Worm (Caenorhabditis elegans): ENCODE results near the gene T25B6.4.
A peak's percentile ranks its signal among the peaks of the same experiment; 100 is the strongest.

The T25B6.4 gene

ce11 chrX:9028909-9029520, 13.5 kb downstream of the T25B6.4 start, which contains the start of gene snf-12 (continued):
- TF ChIP-seq nhr-20 (tag; optimal IDR thresholded peaks at IDR 0.05) (peak; percentile 38), nhr-85 (tag) (peak; percentile 81), irx-1 (tag; optimal IDR thresholded peaks at IDR 0.05) (no peak), sptf-1 (tag; optimal IDR thresholded peaks at IDR 0.05) (no peak), C16A3.4 (tag; optimal IDR thresholded peaks at IDR 0.05) (no peak), hlh-4 (tag; optimal IDR thresholded peaks at IDR 0.05) (no peak), efl-1 (optimal IDR thresholded peaks at IDR 0.05) (no peak), efl-1 (GFP tag; optimal IDR thresholded peaks at IDR 0.05 in 1 of 2) (peak in 1 of 2 experiments; percentile 24), ceh-63 (GFP tag; optimal IDR thresholded peaks at IDR 0.05) (no peak), ets-5 (GFP tag; IDR thresholded peaks at IDR 0.05) (no peak), lin-15B (tag; optimal IDR thresholded peaks at IDR 0.05) (no peak), lir-3 (tag; optimal IDR thresholded peaks at IDR 0.05; ENCODE audit: poor library complexity) (no peak)

DNA sequence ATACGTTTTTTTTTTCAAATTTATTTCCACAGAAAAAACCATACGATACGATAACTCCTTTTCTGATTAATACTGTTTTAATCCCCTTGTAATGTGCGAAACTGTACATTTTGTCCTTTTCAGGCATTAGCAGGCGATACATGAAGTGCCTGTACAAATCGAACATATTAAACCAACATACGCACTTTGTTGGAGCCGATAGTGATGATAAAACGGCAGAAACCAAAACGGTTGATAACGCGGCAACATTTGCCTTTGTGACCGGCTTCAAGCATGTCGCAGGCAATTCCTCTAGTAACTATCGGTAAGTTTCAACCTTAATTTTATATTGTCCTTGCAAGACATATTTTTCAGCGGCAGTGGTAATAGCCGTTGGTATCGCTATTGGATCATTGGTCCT, 18.8 kb downstream of the T25B6.4 start, which contains the start of gene nep-22:
TSS of gene nep-22 (plus strand) at position 245 of the 400 bp plus-strand sequence.
- TF ChIP-seq lin-35 (GFP tag; optimal IDR thresholded peaks at IDR 0.05) (peak in 1 of 2 experiments; percentile 14), mef-2 (tag; optimal IDR thresholded peaks at IDR 0.05) (no peak), elt-2 (tag; optimal IDR thresholded peaks at IDR 0.05) (peak; percentile 70)

DNA sequence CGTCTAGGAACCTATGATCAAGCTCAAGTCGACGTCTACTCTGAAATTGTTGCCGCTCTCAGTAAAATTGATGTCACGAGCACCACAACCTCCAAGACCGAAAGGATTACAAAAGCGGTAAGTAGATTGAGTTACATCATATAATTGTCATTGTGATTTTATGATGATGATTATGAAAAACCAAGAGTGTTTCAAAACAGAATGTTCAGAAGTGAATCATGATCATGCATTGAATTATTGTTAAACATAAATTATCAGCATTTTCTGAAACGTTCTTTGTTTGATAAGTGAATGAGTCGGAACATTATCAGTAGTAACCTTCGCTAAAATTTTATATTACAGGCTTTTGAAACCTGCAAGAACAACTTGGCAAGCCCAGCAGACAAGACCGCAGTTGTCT, 19.6 kb downstream of the T25B6.4 start:
- TF ChIP-seq elt-2 (tag; optimal IDR thresholded peaks at IDR 0.05) (peak; percentile 50), zag-1 (tag; optimal IDR thresholded peaks at IDR 0.05) (no peak), efl-1 (optimal IDR thresholded peaks at IDR 0.05) (no peak), efl-1 (GFP tag; optimal IDR thresholded peaks at IDR 0.05 in 1 of 2) (peak in 1 of 2 experiments; percentile 56), aha-1 (tag; optimal IDR thresholded peaks at IDR 0.05) (no peak), dpl-1 (GFP tag; optimal IDR thresholded peaks at IDR 0.05) (no peak), nhr-20 (tag; optimal IDR thresholded peaks at IDR 0.05) (no peak), lir-3 (tag; optimal IDR thresholded peaks at IDR 0.05; ENCODE audit: poor library complexity) (no peak)

ce11 chrX:9036237-9036636, 20.7 kb downstream of the T25B6.4 start:
- peak; percentile 52 for TF ChIP-seq elt-2 (tag; optimal IDR thresholded peaks at IDR 0.05)
- no peak for TF ChIP-seq nhr-47 (tag; optimal IDR thresholded peaks at IDR 0.05)

- TF ChIP-seq mdl-1 (tag; optimal IDR thresholded peaks at IDR 0.05) (no peak), ceh-90 (tag; optimal IDR thresholded peaks at IDR 0.05) (no peak), ztf-4 (tag; optimal IDR thresholded peaks at IDR 0.05) (no peak), alr-1 (tag; optimal IDR thresholded peaks at IDR 0.05; ENCODE audit: borderline replicate concordance) (no peak), vab-15 (tag; optimal IDR thresholded peaks at IDR 0.05) (no peak), snpc-4 (tag; optimal IDR thresholded peaks at IDR 0.05) (no peak), nhr-11 (tag; optimal IDR thresholded peaks at IDR 0.05) (no peak), efl-1 (optimal IDR thresholded peaks at IDR 0.05) (no peak), efl-1 (GFP tag; optimal IDR thresholded peaks at IDR 0.05 in 1 of 2) (peak in 1 of 2 experiments; percentile 9)
Observed at ce11 chrX:9045913-9046312, 30.4 kb downstream of the T25B6.4 start, which contains the start of gene prdm-14. Gene prdm-14, plus strand, starts transcription at chrX:9046213.

ce11 chrX:9048657-9049056, 33.1 kb downstream of the T25B6.4 start, which contains the start of gene F47E1.20:
Gene F47E1.20, plus strand, starts transcription at chrX:9048957.
- TF ChIP-seq skn-1 (tag; optimal IDR thresholded peaks at IDR 0.05) (no peak), hlh-17 (GFP tag; optimal IDR thresholded peaks at IDR 0.05; ENCODE audit: borderline replicate concordance) (no peak), grh-1 (GFP tag; IDR thresholded peaks at IDR 0.05) (no peak), ceh-90 (tag; optimal IDR thresholded peaks at IDR 0.05) (no peak), lsy-2 (tag; optimal IDR thresholded peaks at IDR 0.05) (no peak), unc-62 (GFP tag; optimal IDR thresholded peaks at IDR 0.05) (no peak), dsc-1 (tag; optimal IDR thresholded peaks at IDR 0.05) (no peak), unc-30 (tag; optimal IDR thresholded peaks at IDR 0.05) (no peak), egl-13 (tag; optimal IDR thresholded peaks at IDR 0.05) (no peak), aha-1 (tag; optimal IDR thresholded peaks at IDR 0.05) (no peak), tbx-2 (tag; optimal IDR thresholded peaks at IDR 0.05) (no peak), mdl-1 (tag; optimal IDR thresholded peaks at IDR 0.05) (no peak), snpc-4 (tag; optimal IDR thresholded peaks at IDR 0.05) (no peak), fkh-4 (tag; optimal IDR thresholded peaks at IDR 0.05; ENCODE audit: borderline replicate concordance) (no peak), C34B4.2 (tag; optimal IDR thresholded peaks at IDR 0.05) (no peak), elt-2 (tag; optimal IDR thresholded peaks at IDR 0.05) (no peak), nhr-71 (tag; optimal IDR thresholded peaks at IDR 0.05) (no peak), lin-15B (tag; optimal IDR thresholded peaks at IDR 0.05) (no peak), unc-86 (tag; optimal IDR thresholded peaks at IDR 0.05) (no peak), ama-1 (optimal IDR thresholded peaks at IDR 0.05) (no peak)

All from whole organism, L1 larva.